Fruit fly (Drosophila melanogaster): ENCODE data around the gene CG17028.
A peak's percentile ranks its signal among the peaks of the same experiment; 100 is the strongest.

DNA sequence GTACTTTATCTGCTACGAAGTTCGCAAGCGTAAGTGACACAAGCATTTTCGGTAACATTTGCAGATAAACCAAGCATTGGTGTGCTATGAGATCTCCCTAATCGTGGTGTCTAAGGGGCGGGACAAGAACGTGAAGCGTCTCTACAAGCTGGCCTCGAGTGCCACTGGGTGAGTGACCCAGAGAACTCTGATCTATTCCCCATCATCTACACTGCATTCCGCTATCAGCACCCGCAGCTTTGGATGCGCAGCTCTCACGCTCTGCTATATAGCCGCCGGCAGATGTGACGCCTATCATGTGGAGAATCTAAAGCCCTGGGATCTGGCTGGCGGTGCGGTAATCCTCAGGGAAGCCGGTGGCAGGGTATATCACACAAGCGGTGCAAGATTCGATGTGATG lies 916 bp downstream of the CG17028 start:
- TF ChIP-seq OdsH (GFP tag; optimal IDR thresholded peaks at IDR 0.05): no peak
- TF ChIP-seq CG32264 (GFP tag; optimal IDR thresholded peaks at IDR 0.05): no peak
- TF ChIP-seq Hr83 (GFP tag; optimal IDR thresholded peaks at IDR 0.05; ENCODE audit: poor library complexity, severe bottlenecking): peak; percentile 9
- no peak for TF ChIP-seq dl (GFP tag; optimal IDR thresholded peaks at IDR 0.05; ENCODE audit: insufficient read depth in 1 of 2, partially characterized antibody in 2 of 2)
- no peak for TF ChIP-seq h (GFP tag; optimal IDR thresholded peaks at IDR 0.05)
- TF ChIP-seq psq (GFP tag; optimal IDR thresholded peaks at IDR 0.05): no peak
